Worm (Caenorhabditis elegans) whole organism, midembryonic: ENCODE results near the gene W02B12.1.
A peak's percentile ranks its signal among the peaks of the same experiment; 100 is the strongest.

ENCODE experiments used
- flt-1 ChIP-seq: fragments of 200-800 bp; sonication (Bioruptor generic); IDR thresholded peaks from 2 replicates; pipeline ENCODE4 v1.3.6; 2022; ENCODE audit warnings: missing genetic modification characterization, missing compliant biosample characterization
- klf-2 ChIP-seq: fragments of 200-800 bp; sonication (Bioruptor generic); conservative IDR thresholded peaks from 2 replicates; pipeline ENCODE4 v1.3.6; 2022; ENCODE audit warnings: missing genetic modification reagents, missing genetic modification characterization, missing compliant biosample characterization
- ztf-23 ChIP-seq: fragments of 200-800 bp; sonication (Bioruptor generic); IDR thresholded peaks from 2 replicates; pipeline ENCODE4 v1.3.6; 2022; ENCODE audit warnings: missing genetic modification reagents, missing genetic modification characterization, missing compliant biosample characterization

DNA sequence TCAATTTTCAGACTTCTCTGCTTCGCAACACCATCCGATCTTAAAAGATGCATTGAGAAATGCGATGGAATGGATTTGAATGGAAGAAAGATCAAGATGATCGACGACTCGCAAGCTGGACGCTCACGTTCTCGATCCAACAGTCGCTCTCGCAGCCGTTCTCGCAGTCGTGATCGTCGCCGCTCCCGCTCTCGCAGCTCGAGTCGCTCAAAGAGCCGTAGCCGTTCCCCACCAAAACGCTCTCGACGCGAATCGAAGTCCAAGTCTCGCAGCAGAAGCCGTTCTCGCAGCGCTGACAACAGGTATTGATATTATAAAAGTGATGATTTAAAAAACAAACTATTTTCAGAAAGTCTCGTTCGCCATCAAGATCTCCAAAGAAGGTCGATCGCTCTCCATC lies 6.3 kb downstream of the W02B12.1 start:
- TF ChIP-seq ztf-23 (GFP tag; lab: Robert Waterston, UW) = no peak
- TF ChIP-seq klf-2 = no peak
- 0 out of 2 replicates have a peak, but pooled peaks have one; percentile 44 for TF ChIP-seq flt-1 (GFP tag; lab: Robert Waterston, UW)
